Fruit fly (Drosophila melanogaster): ENCODE measurements around the gene HLH4C.

Gene HLH4C

dm6 chrX:4692963-4693362, 45.7 kb upstream of the HLH4C start (continued):
- peak; percentile 15 for TF ChIP-seq Xbp1 (GFP tag; optimal IDR thresholded peaks at IDR 0.05)

- TF ChIP-seq Side (GFP tag; optimal IDR thresholded peaks at IDR 0.05) (no peak), CG8478 (optimal IDR thresholded peaks at IDR 0.05) (no peak), Rx (GFP tag; IDR thresholded peaks at IDR 0.05) (no peak), Doc3 (GFP tag; IDR thresholded peaks at IDR 0.05; ENCODE audit: partially characterized antibody) (no peak), pum (GFP tag; optimal IDR thresholded peaks at IDR 0.05) (no peak), corto (GFP tag; optimal IDR thresholded peaks at IDR 0.05) (no peak), CG12299 (tag; optimal IDR thresholded peaks at IDR 0.05) (no peak), Taf1 (GFP tag; IDR thresholded peaks at IDR 0.05) (no peak), Gug (GFP tag; IDR thresholded peaks at IDR 0.05) (0 out of 4 replicates have a peak, but pooled peaks have one; percentile 17), kay (GFP tag; optimal IDR thresholded peaks at IDR 0.05) (no peak), CG2712 (tag; optimal IDR thresholded peaks at IDR 0.05) (peak; percentile 52), CG6689 (GFP tag; IDR thresholded peaks at IDR 0.05) (peak; percentile 20; the same call in 1 of the 2 replicates), fu2 (GFP tag; optimal IDR thresholded peaks at IDR 0.05) (no peak), CG17186 (GFP tag; optimal IDR thresholded peaks at IDR 0.05) (no peak), gfzf (GFP tag; optimal IDR thresholded peaks at IDR 0.05) (no peak), Fer1 (GFP tag; optimal IDR thresholded peaks at IDR 0.05) (peak; percentile 57), chn (GFP tag; optimal IDR thresholded peaks at IDR 0.05) (no peak), CG7271 (tag; optimal IDR thresholded peaks at IDR 0.05) (no peak), Nf-YC (tag; optimal IDR thresholded peaks at IDR 0.05) (no peak), croc (GFP tag; conservative IDR thresholded peaks at IDR 0.05) (no peak), exex (tag; optimal IDR thresholded peaks at IDR 0.05) (no peak), CG15479 (GFP tag; optimal IDR thresholded peaks at IDR 0.05) (no peak), Hr39 (optimal IDR thresholded peaks at IDR 0.05) (no peak), da (GFP tag; optimal IDR thresholded peaks at IDR 0.05) (no peak), Hr78 (GFP tag; optimal IDR thresholded peaks at IDR 0.05) (no peak), CG8290 (GFP tag; optimal IDR thresholded peaks at IDR 0.05) (no peak), CG8290 (tag; optimal IDR thresholded peaks at IDR 0.05) (no peak), CG15011 (GFP tag; optimal IDR thresholded peaks at IDR 0.05) (no peak), esg (GFP tag; conservative IDR thresholded peaks at IDR 0.05) (peak; percentile 24; the same call in 1 of the 2 replicates), nom (GFP tag; optimal IDR thresholded peaks at IDR 0.05) (no peak), disco-r (GFP tag; optimal IDR thresholded peaks at IDR 0.05) (no peak), CG6813 (GFP tag; optimal IDR thresholded peaks at IDR 0.05) (peak; percentile 41), NC2β (GFP tag; optimal IDR thresholded peaks at IDR 0.05) (no peak), BtbVII (GFP tag; optimal IDR thresholded peaks at IDR 0.05) (peak; percentile 1), Ravus (GFP tag; IDR thresholded peaks at IDR 0.05) (no peak), CG1233 (GFP tag; optimal IDR thresholded peaks at IDR 0.05) (no peak), CG3726 (GFP tag; IDR thresholded peaks at IDR 0.05) (no peak), sob (GFP tag; IDR thresholded peaks at IDR 0.05) (peak; percentile 34; the same call in 1 of the 2 replicates), CG2120 (GFP tag; optimal IDR thresholded peaks at IDR 0.05) (peak; percentile 13), cg (GFP tag; optimal IDR thresholded peaks at IDR 0.05) (no peak), Opbp (GFP tag; IDR thresholded peaks at IDR 0.05; ENCODE audit: partially characterized antibody) (no peak), zfh1 (GFP tag; IDR thresholded peaks at IDR 0.05) (peak; percentile 44; the same call in 1 of the 3 replicates), Oli (tag; optimal IDR thresholded peaks at IDR 0.05) (peak; percentile 20), Dip2 (GFP tag; IDR thresholded peaks at IDR 0.05) (no peak), grn (GFP tag; optimal IDR thresholded peaks at IDR 0.05) (no peak), CG7987 (GFP tag; optimal IDR thresholded peaks at IDR 0.05) (no peak), Pdp1 (GFP tag; optimal IDR thresholded peaks at IDR 0.05) (no peak), mld (GFP tag; IDR thresholded peaks at IDR 0.05; ENCODE audit: partially characterized antibody) (no peak), Med (GFP tag) (peak; percentile 52)
Observed at dm6 chrX:4691226-4691625, 44.0 kb upstream of the HLH4C start.

All from whole organism, embryonic.